Fruit fly (Drosophila melanogaster) ovary, adult (tissue): ENCODE measurements around the gene Atg3.

Experiments
- CG17801 ChIP-seq: fragments of 200-800 bp; optimal IDR thresholded peaks from 2 replicates; lab custom pipeline; 2019; ENCODE audit warnings: missing biosample characterization, mild to moderate bottlenecking, missing genetic modification characterization, moderate library complexity; ENCODE audit not compliant: partially characterized antibody

Gene Atg3

DNA sequence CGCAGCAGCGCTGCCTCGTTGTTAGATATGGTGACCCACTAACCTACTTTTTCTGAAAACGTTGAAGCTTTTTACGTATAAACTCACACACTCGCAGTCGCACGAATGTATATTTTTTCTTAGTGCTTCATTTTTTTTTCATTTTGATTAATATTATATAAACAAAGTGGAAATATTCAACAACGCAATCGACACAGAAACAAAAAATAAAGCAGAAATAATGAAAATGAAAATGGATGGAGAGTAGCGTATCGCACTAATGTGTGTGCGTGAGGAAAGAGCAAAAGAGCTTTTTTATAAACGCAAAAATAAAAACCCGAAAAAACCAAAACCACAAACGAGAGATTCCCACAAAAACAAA, 37.6 kb downstream of the Atg3 start:
- no peak for TF ChIP-seq CG17801 (GFP tag; lab: Kevin White, UChicago)

DNA sequence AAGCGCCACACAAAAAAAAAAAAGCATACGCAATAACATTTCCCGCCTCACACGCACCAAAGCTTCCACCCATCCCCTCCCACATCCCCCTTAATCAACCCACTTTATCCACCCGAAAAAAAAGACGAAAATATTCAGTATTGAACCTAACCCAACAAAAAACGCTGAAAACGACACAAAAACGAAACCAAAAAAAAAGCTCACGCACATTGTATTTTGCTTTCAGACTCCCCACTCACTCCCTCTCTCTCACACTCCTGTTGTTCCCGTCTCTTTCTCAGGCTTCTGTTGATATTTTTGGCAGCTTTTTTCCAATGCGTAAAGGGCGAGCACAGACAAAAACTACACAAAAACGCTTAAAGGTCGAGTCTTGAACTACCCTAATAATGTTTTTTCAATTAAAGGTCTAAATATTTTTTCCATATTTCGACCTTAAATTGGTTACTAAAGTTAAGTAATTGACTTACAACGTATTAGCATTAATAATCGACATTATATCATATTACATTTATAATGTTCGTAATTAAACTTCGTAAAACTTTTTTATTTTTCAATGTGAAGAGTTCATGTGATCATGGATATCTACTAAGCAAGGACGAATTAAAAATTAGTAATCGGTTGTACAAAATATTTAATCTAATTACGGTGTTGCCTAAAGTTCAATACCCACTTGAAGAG, 38.1 kb downstream of the Atg3 start:
- TF ChIP-seq CG17801 (GFP tag; lab: Kevin White, UChicago) = no peak

- no peak for TF ChIP-seq CG17801 (GFP tag; lab: Kevin White, UChicago)
These were observed 39.4 kb downstream of the Atg3 start for dm6 chr3L:18787882-18788281.

DNA sequence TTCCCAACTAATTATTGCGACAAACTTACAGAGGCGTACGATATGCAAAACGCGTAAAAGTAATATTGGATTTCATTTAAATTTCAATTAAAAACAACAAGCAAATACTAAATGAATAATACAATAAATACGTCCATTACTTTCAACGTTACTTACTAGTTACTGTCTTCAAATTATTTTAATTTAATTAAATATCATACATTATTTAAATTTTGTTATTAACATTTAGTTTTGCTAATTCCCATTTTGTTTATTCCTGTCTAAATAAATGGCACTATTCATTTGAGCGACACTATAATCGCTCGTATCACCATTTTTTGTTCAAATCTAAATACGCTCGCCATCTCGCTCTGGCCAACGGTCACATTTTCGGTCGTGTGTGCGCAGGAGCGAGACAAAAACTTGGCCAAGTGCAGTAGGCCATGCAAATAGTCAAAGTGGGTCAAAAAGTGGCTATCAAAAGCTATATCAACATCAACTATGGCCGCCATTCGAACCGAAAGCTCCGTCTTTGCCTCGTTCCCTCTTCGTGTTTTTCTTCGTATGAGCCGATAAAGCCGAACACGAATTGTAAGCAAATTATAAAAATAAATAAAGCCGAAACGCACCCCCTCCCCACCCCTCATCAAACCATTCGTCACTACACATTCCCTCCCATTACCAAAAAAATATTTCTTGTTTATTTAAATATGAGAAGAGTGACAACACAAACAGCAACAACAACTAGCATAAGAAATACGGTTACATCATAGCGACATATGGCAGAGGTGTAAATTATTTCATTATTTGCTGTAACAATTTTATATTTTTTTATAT, 40.9 kb downstream of the Atg3 start:
- TF ChIP-seq CG17801 (GFP tag; lab: Kevin White, UChicago) = no peak

DNA sequence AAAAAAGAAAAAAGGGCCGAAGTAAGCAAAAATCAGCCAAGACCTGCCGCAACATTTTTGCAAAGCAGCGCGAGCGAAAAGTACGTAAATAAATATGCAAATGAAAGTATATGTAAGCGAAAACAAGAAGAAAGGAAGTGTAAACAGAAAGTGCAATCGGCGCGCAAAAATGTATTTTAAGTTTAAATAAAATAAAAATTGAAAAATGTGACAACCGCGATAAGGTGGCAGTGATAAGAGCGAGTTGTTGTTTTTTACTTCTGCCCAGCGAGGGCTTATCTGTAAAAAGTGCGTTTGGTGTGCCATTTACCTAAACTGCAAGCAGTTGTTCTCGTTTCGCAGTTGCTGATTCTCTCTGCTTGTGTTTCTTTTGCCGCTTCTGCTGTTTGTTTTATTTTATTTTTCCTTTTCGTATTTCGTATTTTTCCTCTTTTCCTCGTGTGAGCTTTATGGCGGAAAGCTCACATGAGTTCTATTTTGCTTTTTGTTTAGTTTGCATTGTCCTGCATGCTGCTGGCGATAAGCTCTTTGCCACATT, 42.2 kb downstream of the Atg3 start:
- TF ChIP-seq CG17801 (GFP tag; lab: Kevin White, UChicago) = peak; percentile 84

DNA sequence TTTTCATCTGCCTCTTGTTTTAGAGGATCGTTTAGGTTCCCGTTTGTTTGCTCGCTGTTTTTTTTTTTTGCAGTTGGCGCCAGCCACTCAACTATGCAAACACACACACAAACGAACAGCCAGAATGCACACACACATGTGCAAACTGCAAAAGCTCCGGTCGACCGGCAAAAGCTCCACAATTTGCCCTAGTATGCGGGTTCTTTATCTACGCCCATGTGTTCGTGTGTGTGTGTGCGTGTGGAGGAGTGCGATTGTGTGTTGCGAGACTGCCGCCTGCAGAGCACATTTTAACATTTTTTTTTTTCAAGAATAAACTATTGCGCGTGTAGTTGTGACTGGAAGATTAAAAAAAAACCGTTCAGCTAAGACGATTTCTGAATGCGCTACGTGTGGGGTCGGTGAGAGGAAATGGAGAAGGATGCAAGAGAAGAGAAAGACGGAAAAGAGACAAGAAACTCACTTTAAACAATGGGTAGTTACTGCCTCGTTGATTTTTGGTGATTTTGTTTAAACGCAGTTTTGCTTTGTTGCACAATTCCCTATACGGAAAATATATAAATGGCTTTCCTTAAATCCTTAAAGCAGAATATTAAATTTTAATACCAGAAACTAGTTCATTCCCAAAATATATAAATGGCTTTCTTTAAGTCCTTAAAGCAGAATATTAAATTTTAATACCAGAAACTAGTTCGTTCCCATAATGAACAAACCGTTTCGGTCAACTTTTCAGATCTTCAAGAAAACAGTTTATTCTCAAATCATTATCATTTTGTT, 42.9 kb downstream of the Atg3 start:
- no peak for TF ChIP-seq CG17801 (GFP tag; lab: Kevin White, UChicago)

DNA sequence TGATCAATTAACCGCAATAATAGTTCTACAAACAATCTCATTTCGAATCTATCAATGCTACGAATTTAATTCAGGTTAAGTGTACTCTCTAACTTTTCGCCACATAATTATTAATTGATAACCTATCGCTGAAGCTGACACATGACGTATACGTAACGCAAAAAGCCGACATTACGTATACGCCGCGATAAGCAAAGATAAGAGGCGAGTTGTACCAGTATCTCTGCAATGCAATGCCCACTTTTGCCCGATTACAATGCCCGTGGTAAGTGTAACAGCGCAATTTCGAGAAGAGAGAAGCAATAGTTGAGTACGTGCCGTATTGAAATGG, 43.5 kb downstream of the Atg3 start:
- TF ChIP-seq CG17801 (GFP tag; lab: Kevin White, UChicago) = no peak

- no peak for TF ChIP-seq CG17801 (GFP tag; lab: Kevin White, UChicago)
These were observed 44.3 kb downstream of the Atg3 start for dm6 chr3L:18792834-18793233.

DNA sequence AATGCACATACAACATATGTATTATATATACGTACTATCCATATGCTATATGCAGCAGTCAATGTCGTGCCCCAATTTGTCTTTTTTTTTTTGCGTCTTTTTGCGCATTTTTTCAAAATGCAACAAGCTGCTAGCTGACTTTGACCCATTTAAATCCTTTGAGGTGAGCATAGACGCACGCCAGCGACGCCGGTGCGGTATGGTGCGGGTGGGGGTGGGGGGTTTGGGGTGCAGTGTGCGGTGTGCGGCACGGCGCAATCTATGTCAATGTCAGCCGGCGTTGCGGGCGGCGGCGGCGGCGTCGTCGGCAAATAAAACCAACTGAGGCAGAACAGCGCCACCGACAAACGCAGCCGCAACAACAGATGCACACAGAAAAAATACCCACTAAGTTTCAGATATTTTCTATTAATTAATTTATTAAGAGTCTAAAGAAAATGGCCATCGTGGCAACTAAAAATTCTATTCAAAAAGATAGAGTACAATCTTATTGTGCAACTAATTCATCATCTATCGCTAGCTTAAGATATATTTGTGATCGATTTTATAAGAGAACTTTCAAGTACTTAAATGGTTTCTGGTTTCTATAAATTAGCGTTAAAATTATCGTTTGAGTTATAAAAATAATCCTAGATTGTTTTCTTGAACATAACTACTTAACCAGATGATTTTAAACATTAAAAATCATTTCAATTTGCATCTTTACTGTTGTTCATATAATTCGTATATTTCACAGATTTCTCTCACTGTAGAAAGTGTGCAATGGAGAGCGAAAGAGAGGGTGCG, 46.8 kb downstream of the Atg3 start:
- no peak for TF ChIP-seq CG17801 (GFP tag; lab: Kevin White, UChicago)

DNA sequence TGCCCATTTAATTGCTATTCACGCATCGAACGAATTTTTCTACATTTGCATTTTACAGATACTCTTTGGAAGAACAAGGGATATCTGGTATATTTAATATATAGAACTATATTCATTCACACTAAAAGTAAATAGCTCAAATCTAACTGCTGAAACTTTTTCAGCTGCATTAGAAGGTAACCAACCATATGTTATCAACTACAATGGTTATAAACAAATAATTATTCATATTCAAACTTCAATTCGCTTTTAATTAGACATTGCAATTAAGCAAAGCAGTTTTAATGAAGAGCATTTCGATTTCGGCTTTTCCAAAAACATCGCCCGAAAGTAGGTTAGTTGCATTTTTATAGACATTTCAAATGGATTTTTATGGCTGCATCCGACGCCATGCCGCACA, 47.9 kb downstream of the Atg3 start:
- no peak for TF ChIP-seq CG17801 (GFP tag; lab: Kevin White, UChicago)

DNA sequence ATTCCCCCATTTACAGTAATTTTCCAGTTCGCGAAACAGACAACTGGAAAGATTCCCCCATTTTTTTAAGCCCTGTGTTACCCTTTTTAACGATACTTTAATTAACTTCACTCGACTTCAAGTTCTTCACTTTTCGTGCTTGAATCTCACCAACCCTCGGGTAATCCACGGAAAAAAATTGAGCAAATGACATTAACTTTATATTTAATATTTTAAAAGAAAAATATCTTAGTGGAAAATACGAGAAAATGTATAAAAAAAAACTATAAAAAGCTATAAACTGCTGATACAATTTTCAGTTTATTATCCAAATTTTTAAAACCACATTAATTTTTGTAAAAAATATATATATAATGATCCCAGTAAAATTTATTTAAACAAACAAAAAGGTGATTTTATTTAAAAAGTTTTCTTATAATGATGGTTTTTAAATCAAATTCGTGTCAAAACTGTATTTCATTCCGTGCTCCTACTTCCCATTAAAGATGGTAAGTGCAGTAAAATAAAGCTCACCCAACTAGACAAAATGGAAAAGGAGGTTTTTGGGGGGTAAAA, 51.1 kb downstream of the Atg3 start:
- no peak for TF ChIP-seq CG17801 (GFP tag; lab: Kevin White, UChicago)
